Worm (Caenorhabditis elegans): ENCODE data around the gene C03B1.1.

Gene C03B1.1

DNA sequence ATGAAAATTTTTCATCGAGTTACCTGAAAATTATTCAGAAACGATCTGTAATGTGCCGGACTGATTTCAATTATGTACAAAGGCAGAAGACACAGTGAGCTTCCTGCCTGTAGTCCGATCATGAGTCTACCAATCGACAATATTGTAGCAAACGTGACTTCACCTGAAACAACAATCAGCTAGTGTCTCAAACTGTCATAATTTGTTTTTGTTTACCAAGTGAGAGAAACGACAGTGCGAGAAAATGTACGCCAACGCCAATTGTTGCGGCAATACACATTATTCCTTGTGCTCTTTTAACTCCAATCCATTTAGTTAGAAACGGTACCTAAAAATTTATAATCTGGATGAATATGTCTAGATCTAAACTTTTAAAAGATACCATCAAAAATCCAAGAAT is 37.2 kb upstream of the C03B1.1 start:
- TF ChIP-seq elt-3 (tag; optimal IDR thresholded peaks at IDR 0.05) (no peak), nhr-76 (tag; optimal IDR thresholded peaks at IDR 0.05) (no peak), lin-32 (GFP tag; optimal IDR thresholded peaks at IDR 0.05) (no peak), flh-1 (GFP tag; optimal IDR thresholded peaks at IDR 0.05) (no peak), nhr-28 (tag; optimal IDR thresholded peaks at IDR 0.05) (no peak), drap-1 (GFP tag; optimal IDR thresholded peaks at IDR 0.05) (no peak), unc-120 (tag; optimal IDR thresholded peaks at IDR 0.05; ENCODE audit: poor library complexity, severe bottlenecking) (no peak), elt-1 (tag; optimal IDR thresholded peaks at IDR 0.05; ENCODE audit: borderline replicate concordance, insufficient read depth) (no peak), unc-39 (tag; optimal IDR thresholded peaks at IDR 0.05) (no peak), ces-1 (GFP tag; optimal IDR thresholded peaks at IDR 0.05) (no peak), pha-4 (tag; optimal IDR thresholded peaks at IDR 0.05) (no peak)

DNA sequence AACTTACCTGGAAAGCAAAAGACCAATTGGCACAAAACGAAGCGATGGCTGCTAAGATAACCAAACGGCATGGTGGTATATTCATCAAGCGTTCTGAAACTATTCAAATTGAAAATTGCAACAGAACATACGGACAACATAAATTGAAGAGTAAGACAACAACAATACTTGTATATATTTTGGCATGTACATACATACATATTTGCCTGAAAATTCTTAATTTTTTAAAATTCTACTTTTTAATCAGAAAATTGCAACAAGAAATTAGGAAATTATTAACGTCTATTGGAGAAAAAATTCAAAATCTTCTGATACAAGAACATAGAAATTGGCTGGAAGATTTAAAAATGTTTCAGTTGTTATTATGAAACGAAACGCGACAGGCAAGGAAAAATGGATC is 36.6 kb upstream of the C03B1.1 start, which contains the start of gene C03B1.13:
TSS of gene C03B1.13 (minus strand) at position 101 of the 400 bp plus-strand sequence.
- TF ChIP-seq unc-39 (tag; optimal IDR thresholded peaks at IDR 0.05): no peak
- TF ChIP-seq ces-1 (GFP tag; optimal IDR thresholded peaks at IDR 0.05): no peak
- TF ChIP-seq mep-1 (tag; optimal IDR thresholded peaks at IDR 0.05): no peak
- no peak for TF ChIP-seq lin-32 (GFP tag; optimal IDR thresholded peaks at IDR 0.05)
- no peak for TF ChIP-seq drap-1 (GFP tag; optimal IDR thresholded peaks at IDR 0.05)
- TF ChIP-seq ham-2 (GFP tag; optimal IDR thresholded peaks at IDR 0.05): no peak
- no peak for TF ChIP-seq mls-2 (tag; optimal IDR thresholded peaks at IDR 0.05)
- no peak for TF ChIP-seq ztf-11 (tag; optimal IDR thresholded peaks at IDR 0.05)
- no peak for TF ChIP-seq nhr-237 (tag; optimal IDR thresholded peaks at IDR 0.05)
- no peak for TF ChIP-seq ceh-39 (tag; optimal IDR thresholded peaks at IDR 0.05)
- no peak for TF ChIP-seq ceh-83 (GFP tag; optimal IDR thresholded peaks at IDR 0.05)
- TF ChIP-seq unc-62 (GFP tag; optimal IDR thresholded peaks at IDR 0.05): no peak

DNA sequence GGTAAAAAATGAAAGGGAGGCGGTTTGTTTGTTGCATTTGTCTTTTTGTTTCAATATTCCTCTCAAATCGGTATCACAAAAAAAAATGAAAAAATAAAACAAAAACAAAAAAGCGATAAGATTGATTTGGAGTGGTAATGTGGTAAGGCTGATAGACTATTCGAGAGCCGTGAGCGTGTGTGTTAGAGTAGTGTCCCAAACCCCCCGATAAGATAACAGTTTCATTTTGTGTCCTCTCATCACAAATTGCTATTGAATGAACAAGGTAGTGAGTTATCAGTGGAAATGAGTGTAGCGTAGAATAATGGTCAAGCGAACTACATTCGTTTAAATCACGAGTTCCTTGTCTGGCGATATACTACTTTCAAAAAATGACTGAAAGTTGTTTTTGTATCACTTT is 36.1 kb upstream of the C03B1.1 start:
- no peak for TF ChIP-seq ceh-43 (GFP tag; optimal IDR thresholded peaks at IDR 0.05)
- TF ChIP-seq ceh-83 (GFP tag; optimal IDR thresholded peaks at IDR 0.05): no peak
- TF ChIP-seq nhr-12 (tag; optimal IDR thresholded peaks at IDR 0.05): no peak
- no peak for TF ChIP-seq unc-120 (tag; optimal IDR thresholded peaks at IDR 0.05; ENCODE audit: poor library complexity, severe bottlenecking)
- no peak for TF ChIP-seq zip-8 (tag; optimal IDR thresholded peaks at IDR 0.05)
- TF ChIP-seq elt-3 (tag; optimal IDR thresholded peaks at IDR 0.05): no peak
- no peak for TF ChIP-seq M03D4.4 (tag; optimal IDR thresholded peaks at IDR 0.05)
- no peak for TF ChIP-seq hlh-1 (tag; optimal IDR thresholded peaks at IDR 0.05)
- no peak for TF ChIP-seq mls-2 (tag; optimal IDR thresholded peaks at IDR 0.05)
- no peak for TF ChIP-seq ham-2 (GFP tag; optimal IDR thresholded peaks at IDR 0.05)
- TF ChIP-seq ztf-11 (tag; optimal IDR thresholded peaks at IDR 0.05): no peak
- TF ChIP-seq cnd-1 (tag; optimal IDR thresholded peaks at IDR 0.05): no peak
- TF ChIP-seq elt-1 (tag; optimal IDR thresholded peaks at IDR 0.05; ENCODE audit: borderline replicate concordance, insufficient read depth): no peak
- no peak for TF ChIP-seq mep-1 (tag; optimal IDR thresholded peaks at IDR 0.05)

DNA sequence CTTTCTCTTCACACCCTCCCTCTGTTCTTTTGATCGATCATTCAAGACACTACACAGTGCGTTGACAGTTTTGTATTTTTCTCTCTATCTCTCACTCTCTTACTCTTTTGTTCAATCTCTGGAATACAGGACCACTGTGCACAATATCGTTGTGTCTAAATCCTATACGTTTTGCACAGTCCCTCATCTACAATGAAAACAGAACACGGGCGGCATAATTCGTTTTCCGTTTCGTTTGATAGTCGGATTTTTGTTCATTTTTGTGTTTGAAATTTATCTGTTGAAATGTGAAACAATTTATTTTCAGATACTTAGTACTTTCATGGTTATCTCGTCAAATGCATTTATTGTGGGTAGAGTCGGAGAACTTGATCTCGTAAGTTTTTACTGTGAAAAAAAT is 33.0 kb upstream of the C03B1.1 start, which contains the start of gene C03B1.7:
TSS of gene C03B1.7 (plus strand) at position 301 of the 400 bp plus-strand sequence.
- TF ChIP-seq ceh-83 (GFP tag; optimal IDR thresholded peaks at IDR 0.05): no peak
- TF ChIP-seq ztf-11 (tag; optimal IDR thresholded peaks at IDR 0.05): no peak
- TF ChIP-seq nhr-2 (tag; optimal IDR thresholded peaks at IDR 0.05): peak; percentile 48

DNA sequence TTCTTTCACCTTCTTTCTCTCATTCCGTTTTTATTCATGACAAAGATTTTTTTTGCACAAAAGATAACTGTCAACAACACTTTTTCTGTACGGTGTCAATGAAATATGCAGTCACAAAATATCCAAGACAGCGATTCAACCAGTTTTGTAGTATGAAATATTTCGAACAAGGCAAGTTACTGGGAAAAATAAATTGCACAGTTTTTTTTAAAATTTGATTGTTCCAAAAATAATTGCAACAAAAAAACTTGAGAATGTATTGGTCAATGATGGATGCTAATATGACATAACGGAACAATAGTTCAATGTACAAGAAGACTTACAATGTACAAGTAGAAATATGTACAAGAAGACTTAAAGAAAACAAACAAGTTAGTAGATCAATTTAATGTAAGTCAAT is 28.8 kb upstream of the C03B1.1 start:
- TF ChIP-seq unc-120 (tag; optimal IDR thresholded peaks at IDR 0.05; ENCODE audit: poor library complexity, severe bottlenecking) (no peak), unc-39 (tag; optimal IDR thresholded peaks at IDR 0.05) (no peak), mab-5 (tag; optimal IDR thresholded peaks at IDR 0.05) (no peak), sem-2 (GFP tag; optimal IDR thresholded peaks at IDR 0.05) (no peak), pha-4 (tag; optimal IDR thresholded peaks at IDR 0.05) (no peak), ztf-11 (tag; optimal IDR thresholded peaks at IDR 0.05) (no peak), lin-13 (tag; optimal IDR thresholded peaks at IDR 0.05) (no peak), ham-2 (GFP tag; optimal IDR thresholded peaks at IDR 0.05) (no peak), bed-3 (GFP tag; optimal IDR thresholded peaks at IDR 0.05) (no peak), ceh-39 (tag; optimal IDR thresholded peaks at IDR 0.05) (no peak), elt-3 (tag; optimal IDR thresholded peaks at IDR 0.05) (no peak)

DNA sequence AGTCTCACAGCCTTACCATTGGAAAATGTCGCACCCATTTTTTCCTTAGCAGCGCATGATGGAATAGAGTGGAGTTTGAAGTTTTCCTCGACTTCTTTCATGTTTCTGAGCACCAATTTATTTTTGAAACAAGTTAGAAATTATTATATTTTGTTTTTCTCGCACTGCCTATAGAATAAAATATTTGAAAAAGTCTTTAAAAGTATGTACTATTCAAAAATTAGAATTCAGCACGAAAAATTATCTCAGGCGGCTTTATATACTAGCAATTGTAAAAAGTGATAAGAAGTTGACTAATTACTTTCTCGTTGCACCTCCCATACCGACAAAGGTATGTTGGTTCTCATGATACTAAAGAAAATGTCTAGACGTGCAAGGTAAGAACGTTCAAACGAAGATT is 27.5 kb upstream of the C03B1.1 start, which contains the start of gene C03B1.9:
TSS of gene C03B1.9 (minus strand) at position 101 of the 400 bp plus-strand sequence.
- TF ChIP-seq snpc-4 (tag; optimal IDR thresholded peaks at IDR 0.05) (no peak), ces-1 (GFP tag; optimal IDR thresholded peaks at IDR 0.05) (no peak), drap-1 (GFP tag; optimal IDR thresholded peaks at IDR 0.05) (no peak), cnd-1 (tag; optimal IDR thresholded peaks at IDR 0.05) (no peak), ztf-11 (tag; optimal IDR thresholded peaks at IDR 0.05) (no peak), tbx-8 (GFP tag; optimal IDR thresholded peaks at IDR 0.05) (no peak), elt-3 (tag; optimal IDR thresholded peaks at IDR 0.05) (no peak), nhr-28 (tag; optimal IDR thresholded peaks at IDR 0.05) (no peak), ceh-39 (tag; optimal IDR thresholded peaks at IDR 0.05) (no peak), unc-39 (tag; optimal IDR thresholded peaks at IDR 0.05) (no peak), nhr-76 (tag; optimal IDR thresholded peaks at IDR 0.05) (no peak), zip-8 (tag; optimal IDR thresholded peaks at IDR 0.05) (no peak), unc-120 (tag; optimal IDR thresholded peaks at IDR 0.05; ENCODE audit: poor library complexity, severe bottlenecking) (no peak), ceh-43 (GFP tag; optimal IDR thresholded peaks at IDR 0.05) (no peak)

Measured in whole organism, mixed stage, embryonic.